Worm (Caenorhabditis elegans) whole organism, L4/young adult: ENCODE results near the gene F44E5.5.

Experiments
- W03F9.2 ChIP-seq: fragments of 150-350 bp; optimal IDR thresholded peaks from 2 replicates; lab custom pipeline; 2014; ENCODE audit warnings: missing biosample characterization, missing genetic modification characterization
- dao-5 ChIP-seq: sonication (generic microtip); optimal IDR thresholded peaks from 2 replicates; lab custom pipeline; 2016; ENCODE audit warnings: missing genotype, missing genetic modification characterization, moderate library complexity, missing compliant biosample characterization

DNA sequence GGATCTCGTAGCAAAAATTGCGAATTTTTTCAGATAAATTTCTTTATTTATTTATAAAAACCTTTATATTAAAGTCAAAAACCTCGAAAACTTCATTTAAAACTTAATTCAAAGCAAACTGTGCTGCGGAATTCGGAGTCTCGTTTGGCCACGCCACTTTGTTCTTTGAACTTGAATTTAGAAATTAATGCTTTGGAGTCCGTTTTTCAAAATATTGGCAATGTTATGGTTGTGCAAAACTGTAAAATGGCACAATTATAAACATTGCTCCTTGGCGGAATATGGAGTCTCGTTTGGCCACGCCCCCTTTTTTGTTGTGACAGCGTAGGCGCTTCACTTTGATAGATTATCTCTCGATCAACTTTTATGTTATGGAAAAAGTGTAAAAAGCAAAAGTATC is 39.9 kb upstream of the F44E5.5 start:
- TF ChIP-seq W03F9.2 (tag; lab: Kevin White, UChicago) (no peak), dao-5 (tag; lab: Kevin White, UChicago) (no peak)
